Worm (Caenorhabditis elegans) whole organism, L3 larva: ENCODE measurements around the gene F22F4.5.

Experiments
- ama-1 ChIP-seq: fragments of 150-350 bp; optimal IDR thresholded peaks from 2 replicates; lab custom pipeline; 2018
- ceh-16 ChIP-seq: sonication (generic microtip); optimal IDR thresholded peaks from 2 replicates; lab custom pipeline; 2017; ENCODE audit warnings: missing biosample characterization, missing genetic modification characterization
- ceh-82 ChIP-seq: fragments of 150-350 bp; optimal IDR thresholded peaks from 2 replicates; lab custom pipeline; 2014; ENCODE audit warnings: missing biosample characterization, missing genetic modification characterization
- daf-12 ChIP-seq: fragments of 150-350 bp; optimal IDR thresholded peaks from 2 replicates; lab custom pipeline; 2014; ENCODE audit warnings: missing biosample characterization, missing genetic modification reagents, missing genetic modification characterization
- egl-27 ChIP-seq: sonication (generic microtip); optimal IDR thresholded peaks from 4 replicates; lab custom pipeline; 2017; ENCODE audit warnings: missing biosample characterization, missing genetic modification reagents, missing genetic modification characterization
- egl-5 ChIP-seq: fragments of 150-350 bp; optimal IDR thresholded peaks from 2 replicates; lab custom pipeline; 2017; ENCODE audit warnings: missing biosample characterization, missing genetic modification reagents, missing genetic modification characterization, inconsistent platforms
- elt-1 ChIP-seq: fragments of 150-350 bp; optimal IDR thresholded peaks from 2 replicates; lab custom pipeline; 2014; ENCODE audit warnings: missing biosample characterization, missing genetic modification characterization
- elt-2 ChIP-seq: sonication (generic microtip); optimal IDR thresholded peaks from 2 replicates; lab custom pipeline; 2016; ENCODE audit warnings: missing genetic modification reagents, mild to moderate bottlenecking, missing genetic modification characterization, missing compliant biosample characterization
- elt-3 ChIP-seq, 3 experiments: fragments of 150-350 bp in 1 of 3; sonication (generic microtip) in 2 of 3; optimal IDR thresholded peaks; 2 replicates in 2 of 3; 4 replicates in 1 of 3; lab custom pipeline; 2014 to 2017; ENCODE audit warnings: missing biosample characterization in 3 of 3, missing genetic modification characterization in 3 of 3
- eor-1 ChIP-seq, 2 experiments: fragments of 150-350 bp; optimal IDR thresholded peaks; 2 replicates each; lab custom pipeline; 2014 to 2018; ENCODE audit warnings: missing biosample characterization in 2 of 2, missing genetic modification characterization in 2 of 2
- fkh-10 ChIP-seq: sonication (generic microtip); optimal IDR thresholded peaks from 2 replicates; lab custom pipeline; 2017; ENCODE audit warnings: missing biosample characterization, missing genetic modification reagents, missing genetic modification characterization
- fos-1 ChIP-seq: fragments of 150-350 bp; optimal IDR thresholded peaks from 2 replicates; lab custom pipeline; 2014; ENCODE audit warnings: missing biosample characterization, missing genetic modification characterization
- jun-1 ChIP-seq: fragments of 150-350 bp; optimal IDR thresholded peaks from 2 replicates; lab custom pipeline; 2014; ENCODE audit warnings: missing biosample characterization, missing genetic modification reagents, missing genetic modification characterization
- lin-15B ChIP-seq: fragments of 150-350 bp; optimal IDR thresholded peaks from 2 replicates; lab custom pipeline; 2014; ENCODE audit warnings: missing biosample characterization, missing genetic modification characterization
- lsy-12 ChIP-seq: sonication (generic microtip); optimal IDR thresholded peaks from 2 replicates; lab custom pipeline; 2016; ENCODE audit warnings: mild to moderate bottlenecking, missing genetic modification characterization, missing compliant biosample characterization
- mdl-1 ChIP-seq: fragments of 150-350 bp; optimal IDR thresholded peaks from 2 replicates; lab custom pipeline; 2014; ENCODE audit warnings: missing biosample characterization, missing genetic modification characterization
- nhr-11 ChIP-seq: fragments of 150-350 bp; optimal IDR thresholded peaks from 2 replicates; lab custom pipeline; 2014; ENCODE audit warnings: missing biosample characterization, missing genetic modification characterization
- nhr-12 ChIP-seq: fragments of 150-350 bp; optimal IDR thresholded peaks from 2 replicates; lab custom pipeline; 2014; ENCODE audit warnings: missing biosample characterization, missing genetic modification characterization
- nhr-23 ChIP-seq: fragments of 150-350 bp; optimal IDR thresholded peaks from 2 replicates; lab custom pipeline; 2014; ENCODE audit warnings: missing biosample characterization, missing genetic modification reagents, missing genetic modification characterization
- nhr-237 ChIP-seq: fragments of 150-350 bp; optimal IDR thresholded peaks from 2 replicates; lab custom pipeline; 2014; ENCODE audit warnings: missing biosample characterization, missing genetic modification characterization
- nhr-25 ChIP-seq: sonication (generic microtip); optimal IDR thresholded peaks from 2 replicates; lab custom pipeline; 2017; ENCODE audit warnings: missing biosample characterization, missing genetic modification characterization
- nhr-28 ChIP-seq: fragments of 150-350 bp; optimal IDR thresholded peaks from 2 replicates; lab custom pipeline; 2014; ENCODE audit warnings: missing biosample characterization, missing genetic modification characterization
- nhr-67 ChIP-seq: fragments of 150-350 bp; optimal IDR thresholded peaks from 2 replicates; lab custom pipeline; 2014; ENCODE audit warnings: missing biosample characterization, missing genetic modification characterization
- nhr-76 ChIP-seq: fragments of 150-350 bp; sonication (generic microtip); optimal IDR thresholded peaks from 5 replicates; lab custom pipeline; 2014; ENCODE audit warnings: missing biosample characterization, missing genetic modification characterization
- nhr-77 ChIP-seq: fragments of 150-350 bp; optimal IDR thresholded peaks from 2 replicates; lab custom pipeline; 2014; ENCODE audit warnings: missing biosample characterization, missing genetic modification characterization
- pha-4 ChIP-seq: fragments of 150-350 bp; optimal IDR thresholded peaks from 2 replicates; lab custom pipeline; 2014; ENCODE audit warnings: missing biosample characterization, missing genetic modification reagents, missing genetic modification characterization
- pqm-1 ChIP-seq: fragments of 150-350 bp; optimal IDR thresholded peaks from 2 replicates; lab custom pipeline; 2017; ENCODE audit warnings: missing biosample characterization, missing genetic modification characterization, inconsistent platforms
- sea-2 ChIP-seq: fragments of 150-350 bp; sonication (generic microtip); optimal IDR thresholded peaks from 4 replicates; lab custom pipeline; 2014; ENCODE audit warnings: missing biosample characterization, missing genetic modification reagents, missing genetic modification characterization
- skn-1 ChIP-seq: fragments of 150-350 bp; optimal IDR thresholded peaks from 2 replicates; lab custom pipeline; 2014; ENCODE audit warnings: missing biosample characterization, missing genetic modification characterization
- tbx-2 ChIP-seq: sonication (generic microtip); optimal IDR thresholded peaks from 2 replicates; lab custom pipeline; 2016; ENCODE audit warnings: mild to moderate bottlenecking, missing genetic modification characterization, missing compliant biosample characterization
- unc-39 ChIP-seq: sonication (generic microtip); optimal IDR thresholded peaks from 4 replicates; lab custom pipeline; 2017; ENCODE audit warnings: missing biosample characterization, missing genetic modification characterization
- unc-62 ChIP-seq: fragments of 150-350 bp; sonication (generic microtip); optimal IDR thresholded peaks from 4 replicates; lab custom pipeline; 2014; ENCODE audit warnings: missing biosample characterization, missing genetic modification reagents, missing genetic modification characterization
- zag-1 ChIP-seq: fragments of 150-350 bp; optimal IDR thresholded peaks from 2 replicates; lab custom pipeline; 2014; ENCODE audit warnings: missing biosample characterization, missing genetic modification characterization

The F22F4.5 gene

DNA sequence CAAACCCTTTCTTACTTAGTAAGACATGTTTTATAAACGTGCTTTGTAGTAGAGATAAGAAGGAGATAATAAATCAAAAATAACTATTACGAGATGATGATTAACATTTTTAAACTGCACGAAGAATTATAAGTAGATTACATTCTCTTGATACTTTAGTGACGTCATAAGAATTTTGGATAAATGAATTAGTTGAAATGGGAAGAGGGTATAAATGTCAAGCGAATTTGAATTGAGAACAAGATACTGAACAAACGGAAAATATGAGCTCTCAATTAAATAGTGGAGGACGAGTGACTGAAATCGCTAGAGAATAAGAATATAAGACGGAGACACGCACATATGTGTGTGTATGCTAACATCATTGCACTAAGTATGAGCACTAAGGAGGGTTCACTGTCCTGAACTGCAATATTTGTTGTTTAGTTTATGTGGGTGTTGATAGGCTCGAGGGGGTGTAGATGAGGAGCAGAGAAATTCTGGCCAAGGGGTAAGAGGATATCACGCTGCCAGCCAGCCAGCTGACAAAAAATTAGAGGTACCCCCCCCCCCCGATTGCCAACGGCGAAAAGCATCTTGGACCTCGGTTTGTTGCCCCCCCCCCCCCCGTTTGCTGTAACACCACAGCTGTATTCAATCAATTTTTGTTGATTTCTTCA, 47.9 kb upstream of the F22F4.5 start:
- TF ChIP-seq eor-1 (tag; optimal IDR thresholded peaks at IDR 0.05; lab: Kevin White, UChicago) (no peak), nhr-237 (tag; lab: Kevin White, UChicago) (no peak), ama-1 (lab: Kevin White, UChicago) (peak; percentile 10), nhr-11 (no peak), elt-1 (tag; lab: Kevin White, UChicago) (no peak), lsy-12 (tag; lab: Kevin White, UChicago) (peak; percentile 31), nhr-76 (tag; lab: Kevin White, UChicago) (no peak)

DNA sequence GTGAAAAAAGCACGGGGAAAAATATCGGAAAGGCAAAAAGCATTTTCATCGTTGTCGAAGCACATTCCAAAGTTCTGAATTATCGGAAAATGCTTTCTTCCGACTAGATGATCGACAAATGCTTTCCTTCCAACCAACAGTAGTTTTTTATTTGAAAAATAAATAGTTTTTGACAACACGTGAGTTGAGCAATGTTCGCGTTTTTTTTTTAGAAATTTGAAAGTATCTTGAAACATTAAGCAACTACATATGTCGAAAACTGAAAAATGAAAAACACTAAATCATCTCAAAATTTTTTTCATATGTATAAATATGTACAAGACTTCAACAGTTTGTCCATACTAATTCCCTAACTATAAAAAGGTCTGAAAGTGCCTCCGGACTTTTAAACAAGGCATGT, 46.9 kb upstream of the F22F4.5 start, which contains the start of gene hsp-25:
TSS of gene hsp-25 (minus strand) at position 101 of the 400 bp plus-strand sequence.
- TF ChIP-seq nhr-12 (no peak), skn-1 (no peak), nhr-23 (tag; lab: Kevin White, UChicago) (no peak), eor-1 (tag; optimal IDR thresholded peaks at IDR 0.05; lab: Kevin White, UChicago) (no peak), nhr-76 (tag; lab: Kevin White, UChicago) (no peak), egl-5 (tag; lab: Kevin White, UChicago) (no peak), lin-15B (tag; lab: Kevin White, UChicago) (no peak), unc-62 (GFP tag; lab: Kevin White, UChicago) (no peak), fkh-10 (GFP tag; lab: Kevin White, UChicago) (no peak), tbx-2 (no peak), egl-27 (tag; lab: Kevin White, UChicago) (no peak), ama-1 (lab: Kevin White, UChicago) (no peak), nhr-67 (tag; lab: Kevin White, UChicago) (no peak)

ce11 chrX:6031169-6031568, 38.5 kb upstream of the F22F4.5 start, which contains the start of gene ipp-5:
Gene ipp-5, plus strand, starts transcription at chrX:6031469.
- TF ChIP-seq nhr-76 (tag; lab: Kevin White, UChicago) = no peak

- TF ChIP-seq nhr-77 (no peak), elt-1 (tag; lab: Kevin White, UChicago) (peak; percentile 49), ceh-16 (tag; lab: Kevin White, UChicago) (peak; percentile 34), elt-3 (tag; optimal IDR thresholded peaks at IDR 0.05; lab: Kevin White, UChicago) (no peak), nhr-28 (no peak), ceh-82 (tag; lab: Kevin White, UChicago) (no peak), nhr-67 (tag; lab: Kevin White, UChicago) (no peak), daf-12 (tag; lab: Kevin White, UChicago) (no peak), nhr-25 (tag; lab: Kevin White, UChicago) (peak; percentile 29), nhr-12 (no peak), skn-1 (no peak), sea-2 (GFP tag; lab: Kevin White, UChicago) (no peak), unc-39 (tag; lab: Kevin White, UChicago) (no peak)
Observed at ce11 chrX:6029075-6029474, 36.4 kb upstream of the F22F4.5 start.

DNA sequence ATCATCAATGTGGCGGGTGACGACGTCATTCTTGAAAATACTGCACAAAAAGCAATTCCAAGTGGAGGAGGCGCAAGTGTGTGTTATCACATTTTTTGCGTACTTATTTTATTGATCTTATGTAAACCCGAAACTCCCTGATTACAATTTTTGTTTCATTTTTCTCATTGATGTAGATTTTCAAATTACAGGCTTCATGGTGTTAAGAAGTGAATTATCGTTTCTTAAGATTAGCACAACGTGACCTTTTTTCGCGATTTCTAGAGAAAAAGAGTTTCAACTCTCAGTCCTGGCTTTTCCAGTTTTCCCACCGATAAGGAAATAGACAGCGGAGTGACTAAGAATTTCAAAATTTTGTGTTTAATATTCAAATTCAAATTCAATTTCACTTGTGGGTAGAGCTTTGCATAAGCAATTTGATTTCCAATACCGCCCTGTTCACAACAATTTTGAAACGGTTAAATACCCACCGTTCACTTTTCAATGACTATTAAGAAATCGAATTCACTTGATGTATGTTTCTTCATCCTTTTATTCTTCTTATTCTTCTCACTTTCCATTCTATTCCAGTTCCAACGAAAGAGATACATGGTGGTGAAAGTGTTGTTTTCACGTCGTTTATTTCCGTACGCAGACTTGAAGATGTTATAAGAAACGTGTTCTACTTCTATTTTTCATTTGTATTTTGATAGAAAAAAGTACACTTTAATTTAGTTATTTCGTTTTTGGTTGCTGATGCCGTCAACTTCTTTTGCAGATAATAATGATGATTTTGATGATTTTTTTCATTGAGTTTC, 34.3 kb upstream of the F22F4.5 start:
- TF ChIP-seq pqm-1 (tag; lab: Kevin White, UChicago) (peak; percentile 26), zag-1 (tag; lab: Kevin White, UChicago) (no peak), nhr-25 (tag; lab: Kevin White, UChicago) (peak; percentile 53), mdl-1 (tag; lab: Kevin White, UChicago) (no peak), elt-2 (peak; percentile 52)
- TF ChIP-seq, all 47 proteins: peak for 3

DNA sequence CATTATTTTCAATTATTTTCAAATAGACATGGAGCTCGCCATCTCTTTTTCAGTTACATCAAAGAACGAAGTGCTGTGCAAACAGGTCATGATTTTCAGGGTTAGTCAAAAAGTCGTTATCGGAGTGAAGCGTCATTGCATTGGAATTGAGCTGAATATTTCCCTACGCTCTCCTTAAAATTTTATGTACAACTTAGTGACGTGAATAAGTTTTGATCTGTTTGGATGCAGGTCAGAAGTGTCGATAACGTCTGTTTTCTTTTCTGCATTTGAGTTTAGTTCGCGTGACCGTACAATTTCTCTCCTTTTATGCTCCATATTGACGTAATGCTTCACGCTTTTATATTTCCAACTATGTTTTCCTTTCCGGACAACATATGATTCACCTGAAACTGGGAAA, 32.3 kb upstream of the F22F4.5 start:
- TF ChIP-seq elt-2 = peak; percentile 85
- TF ChIP-seq ceh-82 (tag; lab: Kevin White, UChicago) = no peak
- TF ChIP-seq pha-4 = peak; percentile 45
- peak; percentile 74 for TF ChIP-seq pqm-1 (tag; lab: Kevin White, UChicago)
- no peak for TF ChIP-seq fos-1 (tag; lab: Kevin White, UChicago)
- TF ChIP-seq jun-1 (tag; lab: Kevin White, UChicago) = peak; percentile 37
- TF ChIP-seq, all 47 proteins: peak for 4
